Fruit fly (Drosophila melanogaster) whole organism, wandering third instar larva: ENCODE results near the gene CG42693.

Experiments used
- Abd-B ChIP-seq: fragments of >200 bp; optimal IDR thresholded peaks from 2 replicates; lab custom pipeline; 2017; ENCODE audit warnings: missing biosample characterization, missing genetic modification characterization
- CG32264 ChIP-seq: fragments of 200-800 bp; sonication (Bioruptor generic); optimal IDR thresholded peaks from 2 replicates; lab custom pipeline; 2016; ENCODE audit warnings: missing biosample characterization, missing genetic modification characterization
- CG9705 ChIP-seq: fragments of 200-800 bp; sonication (Bioruptor generic); optimal IDR thresholded peaks from 2 replicates; lab custom pipeline; 2018; ENCODE audit warnings: missing biosample characterization, mild to moderate bottlenecking, missing genetic modification characterization
- CrebA ChIP-seq: fragments of 200-800 bp; sonication (Bioruptor generic); optimal IDR thresholded peaks from 2 replicates; lab custom pipeline; 2016; ENCODE audit warnings: missing biosample characterization, mild to moderate bottlenecking, missing genetic modification characterization, borderline replicate concordance
- Dfd ChIP-seq: fragments of >200 bp; optimal IDR thresholded peaks from 2 replicates; lab custom pipeline; 2017; ENCODE audit warnings: missing biosample characterization, missing genetic modification characterization
- Dif ChIP-seq: fragments of 200-275, 200-300 bp; sonication (Bioruptor generic); optimal IDR thresholded peaks from 2 replicates; lab custom pipeline; 2018; ENCODE audit warnings: missing biosample characterization, missing genetic modification characterization; ENCODE audit not compliant: partially characterized antibody
- GATAd ChIP-seq: sonication (Bioruptor generic); optimal IDR thresholded peaks from 2 replicates; lab custom pipeline; 2016; ENCODE audit warnings: missing biosample characterization, missing genetic modification characterization
- HLH106 ChIP-seq: fragments of 200-800 bp; optimal IDR thresholded peaks from 3 replicates; lab custom pipeline; 2019; ENCODE audit warnings: missing biosample characterization, mild to moderate bottlenecking, missing genetic modification characterization, moderate library complexity
- Hnf4 ChIP-seq: fragments of 200-800 bp; sonication (Bioruptor generic); optimal IDR thresholded peaks from 2 replicates; lab custom pipeline; 2016; ENCODE audit warnings: missing biosample characterization, mild to moderate bottlenecking, missing genetic modification characterization
- Hr78 ChIP-seq: fragments of >200 bp; optimal IDR thresholded peaks from 2 replicates; lab custom pipeline; 2017; ENCODE audit warnings: missing biosample characterization, missing genetic modification characterization
- Hr83 ChIP-seq: fragments of 200-300 bp; sonication (Bioruptor generic); optimal IDR thresholded peaks from 2 replicates; lab custom pipeline; 2016; ENCODE audit warnings: missing biosample characterization, mild to moderate bottlenecking, missing genetic modification characterization, moderate library complexity; ENCODE audit not compliant: poor library complexity, severe bottlenecking
- Jra ChIP-seq: sonication (Bioruptor generic); optimal IDR thresholded peaks from 2 replicates; lab custom pipeline; 2016; ENCODE audit warnings: missing biosample characterization, missing genetic modification characterization
- Mio ChIP-seq: sonication (Bioruptor generic); optimal IDR thresholded peaks from 2 replicates; lab custom pipeline; 2016; ENCODE audit warnings: missing biosample characterization, missing genetic modification characterization
- Myc ChIP-seq: fragments of >200 bp; optimal IDR thresholded peaks from 2 replicates; lab custom pipeline; 2017
- N ChIP-seq: fragments of >200 bp; optimal IDR thresholded peaks from 2 replicates; lab custom pipeline; 2018; ENCODE audit warnings: missing biosample characterization, missing external identifiers, missing genetic modification characterization
- OdsH ChIP-seq: fragments of 200-800 bp; sonication (Bioruptor generic); optimal IDR thresholded peaks from 2 replicates; lab custom pipeline; 2016; ENCODE audit warnings: missing biosample characterization, mild to moderate bottlenecking, missing genetic modification characterization
- Rel ChIP-seq, 2 experiments: fragments of 200-800 bp; sonication (Bioruptor generic) in 1 of 2; optimal IDR thresholded peaks; 2 replicates in 1 of 2; 3 replicates in 1 of 2; lab custom pipeline; 2016 to 2019; ENCODE audit warnings: mild to moderate bottlenecking in 2 of 2, missing biosample characterization in 2 of 2, missing genetic modification characterization in 2 of 2, moderate library complexity in 1 of 2
- Sp1 ChIP-seq: fragments of 200-800 bp; sonication (Bioruptor generic); optimal IDR thresholded peaks from 3 replicates; lab custom pipeline; 2019; ENCODE audit warnings: missing biosample characterization, mild to moderate bottlenecking, missing genetic modification characterization, moderate library complexity
- Vsx2 ChIP-seq: fragments of 200-300, 225-300 bp; sonication (Bioruptor generic); optimal IDR thresholded peaks from 2 replicates; lab custom pipeline; 2018; ENCODE audit warnings: missing biosample characterization, missing genetic modification characterization; ENCODE audit not compliant: partially characterized antibody
- br ChIP-seq: fragments of 200-800 bp; sonication (Bioruptor generic); optimal IDR thresholded peaks from 2 replicates; lab custom pipeline; 2016; ENCODE audit warnings: missing biosample characterization, missing genetic modification characterization
- brk ChIP-seq: fragments of 200-800 bp; sonication (Bioruptor generic); optimal IDR thresholded peaks from 2 replicates; lab custom pipeline; 2016; ENCODE audit warnings: missing biosample characterization, mild to moderate bottlenecking, missing genetic modification characterization
- dl ChIP-seq, 2 experiments: fragments of 175-275, 200-275 bp in 1 of 2; fragments of 200-275 bp in 1 of 2; sonication (Bioruptor generic); optimal IDR thresholded peaks; lab custom pipeline; 2018; ENCODE audit warnings: mild to moderate bottlenecking in 2 of 2, missing biosample characterization in 2 of 2, missing genetic modification characterization in 2 of 2, moderate library complexity in 2 of 2; ENCODE audit not compliant: partially characterized antibody in 2 of 2, insufficient read depth in 1 of 2
- dmrt93B ChIP-seq: fragments of 200-800 bp; sonication (Bioruptor generic); optimal IDR thresholded peaks from 2 replicates; lab custom pipeline; 2018; ENCODE audit warnings: missing biosample characterization, mild to moderate bottlenecking, missing genetic modification characterization
- dsf ChIP-seq: sonication (Bioruptor generic); optimal IDR thresholded peaks from 2 replicates; lab custom pipeline; 2016; ENCODE audit warnings: missing biosample characterization, missing genetic modification characterization, borderline replicate concordance
- ey ChIP-seq: fragments of 200-800 bp; sonication (Bioruptor generic); optimal IDR thresholded peaks from 2 replicates; lab custom pipeline; 2016; ENCODE audit warnings: missing biosample characterization, missing genetic modification characterization
- foxo ChIP-seq, 2 experiments: fragments of 200-800 bp; sonication (Bioruptor generic); optimal IDR thresholded peaks; 2 replicates in 1 of 2; 3 replicates in 1 of 2; lab custom pipeline; 2016 to 2017; ENCODE audit warnings: missing biosample characterization in 2 of 2, missing genetic modification characterization in 2 of 2
- fru ChIP-seq: fragments of 200-800 bp; sonication (Bioruptor generic); optimal IDR thresholded peaks from 3 replicates; lab custom pipeline; 2016; ENCODE audit warnings: missing biosample characterization, mild to moderate bottlenecking, missing genetic modification characterization
- h ChIP-seq: fragments of 200-800 bp; sonication (Bioruptor generic); optimal IDR thresholded peaks from 3 replicates; lab custom pipeline; 2016; ENCODE audit warnings: missing biosample characterization, mild to moderate bottlenecking, missing genetic modification characterization
- jim ChIP-seq: fragments of 175-275, 200-325 bp; sonication (Bioruptor generic); optimal IDR thresholded peaks from 2 replicates; lab custom pipeline; 2016; ENCODE audit warnings: missing biosample characterization, mild to moderate bottlenecking, missing genetic modification characterization
- lola ChIP-seq: fragments of >200 bp; optimal IDR thresholded peaks from 2 replicates; lab custom pipeline; 2017; ENCODE audit warnings: missing biosample characterization, missing genetic modification characterization
- pan ChIP-seq: fragments of >200 bp; optimal IDR thresholded peaks from 2 replicates; lab custom pipeline; 2017
- psq ChIP-seq: fragments of 200-800 bp; sonication (Bioruptor generic); optimal IDR thresholded peaks from 3 replicates; lab custom pipeline; 2017; ENCODE audit warnings: missing biosample characterization, mild to moderate bottlenecking, missing genetic modification characterization, moderate library complexity
- rgr ChIP-seq: fragments of 200-800 bp; sonication (Bioruptor generic); optimal IDR thresholded peaks from 3 replicates; lab custom pipeline; 2016; ENCODE audit warnings: missing biosample characterization, mild to moderate bottlenecking, missing genetic modification characterization
- sage ChIP-seq: fragments of 200-800 bp; sonication (Bioruptor generic); optimal IDR thresholded peaks from 2 replicates; lab custom pipeline; 2016; ENCODE audit warnings: missing biosample characterization, mild to moderate bottlenecking, missing genetic modification characterization
- sv ChIP-seq: fragments of 200-800 bp; sonication (Bioruptor generic); optimal IDR thresholded peaks from 3 replicates; lab custom pipeline; 2016; ENCODE audit warnings: missing biosample characterization, missing genetic modification characterization
- tai ChIP-seq: sonication (Bioruptor generic); optimal IDR thresholded peaks from 2 replicates; lab custom pipeline; 2016; ENCODE audit warnings: missing biosample characterization, missing genetic modification characterization
- usp ChIP-seq: fragments of >200 bp; optimal IDR thresholded peaks from 2 replicates; lab custom pipeline; 2017; ENCODE audit warnings: missing biosample characterization, missing genetic modification characterization
- woc ChIP-seq: sonication (Bioruptor generic); optimal IDR thresholded peaks from 2 replicates; lab custom pipeline; 2016; ENCODE audit warnings: missing biosample characterization, mild to moderate bottlenecking, missing genetic modification characterization

CG42693 gene

DNA sequence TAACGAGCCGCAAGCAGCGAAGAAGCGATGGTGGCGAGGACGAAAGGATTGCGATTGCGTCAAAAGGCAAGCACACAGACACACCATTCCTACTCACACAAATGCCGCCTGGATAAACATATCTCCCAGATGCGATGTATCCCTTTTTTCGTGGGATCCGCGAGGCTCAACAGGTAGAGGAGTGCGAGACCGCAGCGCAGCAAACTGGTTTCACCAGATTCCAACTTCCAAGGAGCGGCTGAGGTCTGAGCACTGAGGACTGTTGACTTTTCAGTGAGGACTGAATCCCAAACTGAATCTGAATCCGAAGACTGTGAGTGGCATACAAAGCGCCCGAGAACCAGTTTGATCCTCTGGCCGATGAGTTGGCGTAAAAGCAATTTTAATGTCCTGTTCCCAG, 6.2 kb downstream of the CG42693 start:
- no peak for TF ChIP-seq usp (GFP tag; lab: Kevin White, UChicago)
- no peak for TF ChIP-seq OdsH (GFP tag; lab: Kevin White, UChicago)
- TF ChIP-seq dmrt93B (GFP tag; lab: Kevin White, UChicago) = no peak
- TF ChIP-seq pan = no peak
- TF ChIP-seq dsf (GFP tag; lab: Kevin White, UChicago) = no peak
- peak in 1 of 2 experiments; percentile 2 for TF ChIP-seq foxo (GFP tag; optimal IDR thresholded peaks at IDR 0.05; lab: Kevin White, UChicago)
- TF ChIP-seq Mio = no peak
- peak; percentile 49 for TF ChIP-seq Sp1
- TF ChIP-seq h = peak; percentile 14
- no peak for TF ChIP-seq Myc
- no peak for TF ChIP-seq jim (GFP tag; lab: Kevin White, UChicago)
- no peak for TF ChIP-seq rgr (GFP tag; lab: Kevin White, UChicago)
- TF ChIP-seq N (GFP tag; lab: Kevin White, UChicago) = no peak
- TF ChIP-seq psq (GFP tag; lab: Kevin White, UChicago) = peak; percentile 29
- no peak for TF ChIP-seq Jra (GFP tag; lab: Kevin White, UChicago)
- no peak for TF ChIP-seq br (GFP tag; lab: Kevin White, UChicago)
- TF ChIP-seq CG9705 (GFP tag; lab: Kevin White, UChicago) = peak; percentile 16
- TF ChIP-seq Hr78 (GFP tag; lab: Kevin White, UChicago) = no peak
- peak; percentile 27 for TF ChIP-seq Hr83 (GFP tag; lab: Kevin White, UChicago)
- TF ChIP-seq ey (GFP tag; lab: Kevin White, UChicago) = no peak
- no peak for TF ChIP-seq Rel (GFP tag; optimal IDR thresholded peaks at IDR 0.05; lab: Kevin White, UChicago)
- peak; percentile 39 for TF ChIP-seq Rel (tag; optimal IDR thresholded peaks at IDR 0.05; lab: Kevin White, UChicago)
- no peak for TF ChIP-seq Abd-B
- TF ChIP-seq dl (GFP tag; optimal IDR thresholded peaks at IDR 0.05; lab: Kevin White, UChicago; ENCODE audit: insufficient read depth in 1 of 2, partially characterized antibody in 2 of 2) = no peak
- no peak for TF ChIP-seq CG32264
- peak; percentile 27 for TF ChIP-seq Dif (GFP tag; lab: Kevin White, UChicago)
- TF ChIP-seq lola = no peak
- no peak for TF ChIP-seq CrebA (GFP tag; lab: Kevin White, UChicago)
- peak; percentile 66 for TF ChIP-seq fru (GFP tag; lab: Kevin White, UChicago)
- TF ChIP-seq brk (GFP tag; lab: Kevin White, UChicago) = peak; percentile 30
- peak; percentile 12 for TF ChIP-seq HLH106
- TF ChIP-seq woc (GFP tag; lab: Kevin White, UChicago) = no peak
- TF ChIP-seq Dfd (GFP tag; lab: Kevin White, UChicago) = no peak
- TF ChIP-seq sv (GFP tag; lab: Kevin White, UChicago) = no peak
- TF ChIP-seq Hnf4 (GFP tag; lab: Kevin White, UChicago) = no peak
- peak; percentile 47 for TF ChIP-seq Vsx2 (GFP tag; lab: Kevin White, UChicago)
- TF ChIP-seq GATAd (GFP tag; lab: Kevin White, UChicago) = no peak
- no peak for TF ChIP-seq tai (GFP tag; lab: Kevin White, UChicago)
- no peak for TF ChIP-seq sage (GFP tag; lab: Kevin White, UChicago)

DNA sequence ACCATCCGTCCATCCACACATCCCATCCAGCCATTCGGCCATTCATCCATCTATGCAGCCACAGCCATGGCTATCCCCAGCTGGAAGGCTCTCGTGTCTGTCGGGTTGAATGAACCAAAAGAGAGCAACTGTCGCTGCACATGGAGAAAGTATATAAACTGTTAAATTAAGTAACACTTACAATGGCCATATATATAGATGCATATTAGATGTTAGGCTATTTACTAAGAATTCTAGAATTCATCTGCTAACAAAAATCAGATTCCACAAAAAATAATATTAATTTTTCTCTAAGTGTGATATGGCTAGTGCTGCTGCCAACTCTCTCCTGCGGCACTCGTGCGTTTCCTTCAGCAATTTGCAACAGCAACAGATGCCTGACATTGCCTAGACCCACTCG, 7.9 kb downstream of the CG42693 start:
- TF ChIP-seq Dfd (GFP tag; lab: Kevin White, UChicago) = no peak
- peak; percentile 9 for TF ChIP-seq ey (GFP tag; lab: Kevin White, UChicago)
- peak; percentile 13 for TF ChIP-seq fru (GFP tag; lab: Kevin White, UChicago)
- TF ChIP-seq psq (GFP tag; lab: Kevin White, UChicago) = no peak
- TF ChIP-seq Hnf4 (GFP tag; lab: Kevin White, UChicago) = no peak
- TF ChIP-seq Myc = no peak
- no peak for TF ChIP-seq br (GFP tag; lab: Kevin White, UChicago)
- no peak for TF ChIP-seq h
- peak; percentile 5 for TF ChIP-seq rgr (GFP tag; lab: Kevin White, UChicago)
- no peak for TF ChIP-seq Mio
- no peak for TF ChIP-seq usp (GFP tag; lab: Kevin White, UChicago)
- TF ChIP-seq woc (GFP tag; lab: Kevin White, UChicago) = no peak
- TF ChIP-seq Hr78 (GFP tag; lab: Kevin White, UChicago) = no peak
- TF ChIP-seq foxo (GFP tag; optimal IDR thresholded peaks at IDR 0.05; lab: Kevin White, UChicago) = no peak
